Worm (Caenorhabditis elegans) whole organism, mixed stage, embryonic: Measurements from ENCODE around the gene C06H5.11.

Experiments
- mep-1 ChIP-seq: fragments of 150-350 bp; optimal IDR thresholded peaks from 2 replicates; lab custom pipeline; 2017; ENCODE audit warnings: missing biosample characterization, missing genetic modification reagents, missing genetic modification characterization, inconsistent platforms
- nhr-237 ChIP-seq: fragments of 150-350 bp; optimal IDR thresholded peaks from 2 replicates; lab custom pipeline; 2014; ENCODE audit warnings: missing biosample characterization, missing genetic modification characterization
- pha-4 ChIP-seq: fragments of 150-350 bp; optimal IDR thresholded peaks from 2 replicates; lab custom pipeline; 2018; ENCODE audit warnings: missing biosample characterization, missing genetic modification reagents, missing genetic modification characterization
- snpc-4 ChIP-seq: fragments of 150-350 bp; optimal IDR thresholded peaks from 2 replicates; lab custom pipeline; 2014; ENCODE audit warnings: missing biosample characterization, missing genetic modification characterization
- zip-8 ChIP-seq: fragments of 150-350 bp; optimal IDR thresholded peaks from 2 replicates; lab custom pipeline; 2014; ENCODE audit warnings: missing biosample characterization, missing genetic modification characterization

- no peak for TF ChIP-seq pha-4 (tag; lab: Kevin White, UChicago)
- no peak for TF ChIP-seq snpc-4
- no peak for TF ChIP-seq nhr-237 (tag; lab: Kevin White, UChicago)
- no peak for TF ChIP-seq zip-8 (tag; lab: Kevin White, UChicago)
- no peak for TF ChIP-seq mep-1 (tag; lab: Kevin White, UChicago)
These were observed 49.8 kb downstream of the C06H5.11 start, which contains the start of gene srh-286 for ce11 chrV:17844106-17844505.
